Worm (Caenorhabditis elegans) whole organism, young adult: ENCODE results near the gene AH10.4.

Experiments
- F33H1.4 ChIP-seq: fragments of 200-800 bp; sonication (Bioruptor generic); IDR thresholded peaks from 2 replicates; pipeline ENCODE4 v1.3.6; 2022; ENCODE audit warnings: missing genetic modification reagents, missing genetic modification characterization, missing compliant biosample characterization
- F57C9.4 ChIP-seq: sonication (generic microtip); optimal IDR thresholded peaks from 2 replicates; lab custom pipeline; 2017; ENCODE audit warnings: mild to moderate bottlenecking, missing genetic modification characterization, missing compliant biosample characterization
- K11D2.4 ChIP-seq: fragments of 200-800 bp; sonication (Bioruptor generic); IDR thresholded peaks from 2 replicates; pipeline ENCODE4 v1.3.6; 2022; ENCODE audit warnings: missing genetic modification reagents, missing genetic modification characterization, missing compliant biosample characterization
- Y56A3A.18 ChIP-seq: fragments of 200-800 bp; sonication (Bioruptor generic); IDR thresholded peaks from 2 replicates; pipeline ENCODE4 v1.3.6; 2022; ENCODE audit warnings: missing genetic modification reagents, missing genetic modification characterization, missing compliant biosample characterization
- ZK185.1 ChIP-seq: sonication (generic microtip); optimal IDR thresholded peaks from 2 replicates; lab custom pipeline; 2016; ENCODE audit warnings: mild to moderate bottlenecking, missing genetic modification characterization, missing compliant biosample characterization; ENCODE audit not compliant: poor library complexity, severe bottlenecking
- akir-1 ChIP-seq: fragments of 200-800 bp; sonication (Bioruptor generic); optimal IDR thresholded peaks from 2 replicates; lab custom pipeline; 2018; ENCODE audit warnings: mild to moderate bottlenecking, missing genetic modification characterization, moderate library complexity, missing compliant biosample characterization
- atf-7 ChIP-seq: sonication (generic microtip); optimal IDR thresholded peaks from 2 replicates; lab custom pipeline; 2017; ENCODE audit warnings: mild to moderate bottlenecking, missing genetic modification characterization, missing compliant biosample characterization
- attf-5 ChIP-seq: fragments of 200-800 bp; sonication (Bioruptor generic); optimal IDR thresholded peaks from 2 replicates; lab custom pipeline; 2018; ENCODE audit warnings: mild to moderate bottlenecking, missing genetic modification characterization, missing compliant biosample characterization
- attf-6 ChIP-seq: fragments of 200-800 bp; sonication (Bioruptor generic); IDR thresholded peaks from 2 replicates; pipeline ENCODE4 v1.3.6; 2022; ENCODE audit warnings: missing genetic modification reagents, missing genetic modification characterization, missing compliant biosample characterization
- dox-1 ChIP-seq: fragments of 200-800 bp; sonication (Bioruptor generic); IDR thresholded peaks from 2 replicates; pipeline ENCODE4 v1.3.6; 2022; ENCODE audit warnings: missing genetic modification reagents, missing genetic modification characterization, missing compliant biosample characterization
- dpff-1 ChIP-seq: sonication (generic microtip); optimal IDR thresholded peaks from 2 replicates; lab custom pipeline; 2017; ENCODE audit warnings: mild to moderate bottlenecking, missing genetic modification characterization, missing compliant biosample characterization
- efl-1 ChIP-seq: fragments of 150-350 bp; optimal IDR thresholded peaks from 2 replicates; lab custom pipeline; 2014; ENCODE audit warnings: missing biosample characterization, missing genetic modification reagents, missing genetic modification characterization
- egl-44 ChIP-seq: fragments of 200-800 bp; sonication (Bioruptor generic); IDR thresholded peaks from 2 replicates; pipeline ENCODE4 v1.3.6; 2022; ENCODE audit warnings: missing genetic modification reagents, missing genetic modification characterization, missing compliant biosample characterization
- egrh-3 ChIP-seq: fragments of 200-800 bp; sonication (Bioruptor generic); IDR thresholded peaks from 2 replicates; pipeline ENCODE4 v1.3.6; 2022; ENCODE audit warnings: missing genetic modification reagents, missing genetic modification characterization, missing compliant biosample characterization
- ets-4 ChIP-seq: fragments of 200-800 bp; sonication (Bioruptor generic); optimal IDR thresholded peaks from 2 replicates; lab custom pipeline; 2018; ENCODE audit warnings: mild to moderate bottlenecking, missing genetic modification characterization, missing compliant biosample characterization
- gei-17 ChIP-seq: fragments of 200-800 bp; sonication (Bioruptor generic); optimal IDR thresholded peaks from 2 replicates; lab custom pipeline; 2018; ENCODE audit warnings: mild to moderate bottlenecking, missing genetic modification characterization, missing compliant biosample characterization
- him-1 ChIP-seq: sonication (generic microtip); optimal IDR thresholded peaks from 2 replicates; lab custom pipeline; 2016; ENCODE audit warnings: missing genotype, missing genetic modification reagents, missing genetic modification characterization, missing compliant biosample characterization
- hmg-1.2 ChIP-seq: fragments of 200-800 bp; sonication (Bioruptor generic); IDR thresholded peaks from 2 replicates; pipeline ENCODE4 v1.3.6; 2022; ENCODE audit warnings: missing genetic modification reagents, missing genetic modification characterization, missing compliant biosample characterization
- lin-26 ChIP-seq: fragments of 200-800 bp; sonication (Bioruptor generic); IDR thresholded peaks from 2 replicates; pipeline ENCODE4 v1.3.6; 2022; ENCODE audit warnings: missing genetic modification reagents, missing genetic modification characterization, missing compliant biosample characterization
- lin-35 ChIP-seq, 3 experiments: fragments of 150-350 bp in 2 of 3; sonication (generic microtip) in 1 of 3; optimal IDR thresholded peaks; 2 replicates each; lab custom pipeline; 2014 to 2018; ENCODE audit warnings: missing biosample characterization in 3 of 3, missing genetic modification characterization in 3 of 3, missing genetic modification reagents in 3 of 3
- lin-54 ChIP-seq: fragments of 200-800 bp; sonication (Bioruptor generic); optimal IDR thresholded peaks from 2 replicates; lab custom pipeline; 2018; ENCODE audit warnings: mild to moderate bottlenecking, missing genetic modification characterization, missing compliant biosample characterization
- lir-1 ChIP-seq: fragments of 200-800 bp; sonication (Bioruptor generic); conservative IDR thresholded peaks from 2 replicates; pipeline ENCODE4 v1.3.6; 2022; ENCODE audit warnings: missing genetic modification reagents, missing genetic modification characterization, missing compliant biosample characterization
- lsl-1 ChIP-seq: fragments of 200-800 bp; sonication (Bioruptor generic); optimal IDR thresholded peaks from 2 replicates; lab custom pipeline; 2018; ENCODE audit warnings: mild to moderate bottlenecking, missing genetic modification characterization, moderate library complexity, missing compliant biosample characterization
- mcd-1 ChIP-seq: fragments of 200-800 bp; sonication (Bioruptor generic); IDR thresholded peaks from 2 replicates; pipeline ENCODE4 v1.3.6; 2022; ENCODE audit warnings: missing genetic modification reagents, missing genetic modification characterization, missing compliant biosample characterization
- mxl-1 ChIP-seq: sonication (generic microtip); optimal IDR thresholded peaks from 2 replicates; lab custom pipeline; 2016; ENCODE audit warnings: missing genetic modification characterization, missing compliant biosample characterization
- nfya-1 ChIP-seq: sonication (generic microtip); optimal IDR thresholded peaks from 2 replicates; lab custom pipeline; 2017; ENCODE audit warnings: antibody characterized with exemption, missing compliant biosample characterization, missing genetic modification characterization, borderline replicate concordance; ENCODE audit not compliant: insufficient read depth
- nfya-2 ChIP-seq: fragments of 200-800 bp; sonication (Bioruptor generic); IDR thresholded peaks from 2 replicates; pipeline ENCODE4 v1.3.6; 2022; ENCODE audit warnings: missing genetic modification reagents, missing genetic modification characterization, missing compliant biosample characterization
- pha-4 ChIP-seq: fragments of 150-350 bp; sonication (generic microtip); optimal IDR thresholded peaks from 2 replicates; lab custom pipeline; 2014; ENCODE audit warnings: missing biosample characterization, missing genetic modification reagents, missing genetic modification characterization
- repo-1 ChIP-seq: sonication (generic microtip); optimal IDR thresholded peaks from 2 replicates; lab custom pipeline; 2017; ENCODE audit warnings: mild to moderate bottlenecking, missing genetic modification characterization, missing compliant biosample characterization
- snpc-1.3 ChIP-seq: sonication (generic microtip); optimal IDR thresholded peaks from 2 replicates; lab custom pipeline; 2017; ENCODE audit warnings: missing genetic modification characterization, mild to moderate bottlenecking, missing compliant biosample characterization, antibody characterized with exemption, moderate library complexity, missing genotype, missing genetic modification reagents; ENCODE audit not compliant: insufficient read depth
- snpc-4 ChIP-seq, 5 experiments: fragments of 150-350 bp in 1 of 5; sonication (generic microtip) in 4 of 5; optimal IDR thresholded peaks; 2 replicates each; lab custom pipeline; 2014 to 2018; ENCODE audit warnings: missing genetic modification characterization in 5 of 5, missing biosample characterization in 3 of 5, antibody characterized with exemption in 2 of 5, mild to moderate bottlenecking in 2 of 5, missing compliant biosample characterization in 2 of 5, missing genotype in 2 of 5, moderate library complexity in 2 of 5, missing genetic modification reagents in 1 of 5
- somi-1 ChIP-seq: fragments of 200-800 bp; sonication (Bioruptor generic); optimal IDR thresholded peaks from 2 replicates; lab custom pipeline; 2018; ENCODE audit warnings: mild to moderate bottlenecking, missing genetic modification characterization, missing compliant biosample characterization
- tbp1 ChIP-seq: fragments of 200-800 bp; sonication (Bioruptor generic); optimal IDR thresholded peaks from 2 replicates; lab custom pipeline; 2018; ENCODE audit warnings: mild to moderate bottlenecking, missing genetic modification characterization, missing compliant biosample characterization
- tlf-1 ChIP-seq: fragments of 200-800 bp; sonication (Bioruptor generic); optimal IDR thresholded peaks from 2 replicates; lab custom pipeline; 2018; ENCODE audit warnings: mild to moderate bottlenecking, missing genetic modification characterization, missing compliant biosample characterization
- ztf-3 ChIP-seq: fragments of 200-800 bp; sonication (Bioruptor generic); optimal IDR thresholded peaks from 2 replicates; lab custom pipeline; 2018; ENCODE audit warnings: mild to moderate bottlenecking, missing genetic modification characterization, missing compliant biosample characterization

Gene AH10.4

DNA sequence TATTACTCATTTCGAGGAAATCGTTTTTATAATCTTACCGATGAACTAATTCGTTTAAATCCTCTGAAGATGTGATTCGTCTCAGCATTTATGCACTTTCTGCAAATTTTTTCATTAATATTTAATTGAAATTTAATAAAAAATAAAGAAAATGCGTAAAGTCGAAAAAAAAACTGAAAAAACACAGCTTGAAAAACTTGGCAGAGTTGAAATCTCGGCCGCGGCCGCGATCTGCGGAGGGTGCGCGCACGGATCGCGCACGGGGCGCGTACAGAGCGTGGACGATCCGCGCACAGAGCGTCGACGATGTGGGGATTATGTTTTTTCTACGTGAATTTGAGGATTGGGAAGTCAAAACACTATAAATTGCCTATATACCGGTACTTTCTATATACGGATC is at the start of gene AH10.4:
AH10.4 (minus strand) TSS at position 101 of the 400 bp plus-strand sequence.
- TF ChIP-seq lin-26 (GFP tag; lab: Robert Waterston, UW) (peak; percentile 27; the same call in 1 of the 2 replicates), egrh-3 (peak; percentile 17; the same call in 1 of the 2 replicates)
- TF ChIP-seq, all 124 proteins: peak for 2; not testable (repeated sequence) for 122

DNA sequence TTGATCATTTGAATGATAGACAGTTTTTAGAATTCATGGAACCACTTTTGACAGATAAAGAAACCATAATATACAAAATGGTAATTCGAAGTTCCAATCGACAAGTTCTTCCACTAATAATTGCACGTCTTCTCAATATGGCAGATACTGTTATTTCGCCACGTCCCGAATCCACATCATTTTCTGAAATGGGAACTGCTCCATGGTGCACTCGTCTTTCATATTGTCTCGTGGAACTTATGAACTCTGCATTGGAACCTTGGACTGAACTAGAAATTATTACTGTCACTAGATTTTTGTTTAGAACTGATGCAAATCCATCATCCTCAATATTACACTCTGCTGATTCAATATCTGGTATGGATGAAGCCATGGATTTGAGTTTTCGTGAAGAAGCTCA is 49.4 kb upstream of the AH10.4 start:
- TF ChIP-seq ztf-3 (GFP tag; lab: Kevin White, UChicago) = no peak
- TF ChIP-seq nfya-2 = no peak
- no peak for TF ChIP-seq tlf-1 (GFP tag; lab: Kevin White, UChicago)
- TF ChIP-seq Y56A3A.18 (GFP tag; lab: Robert Waterston, UW) = no peak
- no peak for TF ChIP-seq akir-1 (GFP tag; lab: Kevin White, UChicago)
- no peak for TF ChIP-seq repo-1 (tag; lab: Kevin White, UChicago)
- TF ChIP-seq mxl-1 (tag; lab: Kevin White, UChicago) = no peak

ce11 chrV:14185438-14185837 is 47.8 kb upstream of the AH10.4 start, which contains the start of the genes trm-1 and ints-2:
Gene trm-1, minus strand, starts transcription at chrV:14185612.
Gene ints-2, plus strand, starts transcription at chrV:14185686.
- TF ChIP-seq lsl-1 (peak; percentile 4), K11D2.4 (GFP tag; lab: Robert Waterston, UW) (no peak), dpff-1 (no peak), egl-44 (GFP tag; lab: Robert Waterston, UW) (no peak), snpc-1.3 (tag; lab: Kevin White, UChicago) (no peak), atf-7 (no peak), gei-17 (GFP tag; lab: Kevin White, UChicago) (no peak), ets-4 (no peak), snpc-4 (GFP tag; optimal IDR thresholded peaks at IDR 0.05; lab: Kevin White, UChicago) (no peak), snpc-4 (tag; optimal IDR thresholded peaks at IDR 0.05; lab: Kevin White, UChicago) (peak in 1 of 4 experiments; percentile 45), lin-54 (peak; percentile 10), lin-35 (GFP tag; optimal IDR thresholded peaks at IDR 0.05; lab: Kevin White, UChicago) (peak in 1 of 3 experiments; percentile 36), efl-1 (peak; percentile 21), somi-1 (no peak), nfya-1 (tag; lab: Kevin White, UChicago) (no peak), mcd-1 (GFP tag; lab: Robert Waterston, UW) (peak; percentile 96), pha-4 (no peak), attf-6 (GFP tag; lab: Robert Waterston, UW) (no peak), him-1 (tag; lab: Kevin White, UChicago) (no peak), ZK185.1 (tag; lab: Kevin White, UChicago) (peak; percentile 27), F57C9.4 (no peak), dox-1 (GFP tag; lab: Robert Waterston, UW) (no peak), hmg-1.2 (GFP tag; lab: Robert Waterston, UW) (0 out of 2 replicates have a peak, but pooled peaks have one; percentile 19), tbp1 (GFP tag; lab: Kevin White, UChicago) (no peak), lir-1 (no peak), Y56A3A.18 (GFP tag; lab: Robert Waterston, UW) (no peak), F33H1.4 (GFP tag; lab: Robert Waterston, UW) (peak; percentile 21; the same call in 1 of the 2 replicates), attf-5 (peak; percentile 20)
